Fruit fly (Drosophila melanogaster) whole organism, embryonic: ENCODE data around the gene DCTN1-p150.

ENCODE experiments used
- Ada2b ChIP-seq: fragments of 200-800 bp; sonication (Bioruptor generic); IDR thresholded peaks from 2 replicates; pipeline ENCODE4 v1.3.6; 2022; ENCODE audit warnings: missing biosample characterization, missing genetic modification characterization
- Adf1 ChIP-seq: fragments of 200-800 bp; sonication (Bioruptor generic); IDR thresholded peaks from 2 replicates; pipeline ENCODE4 v1.3.6; 2022; ENCODE audit warnings: missing biosample characterization, missing genetic modification characterization
- Aef1 ChIP-seq: fragments of 200-800 bp; sonication (Bioruptor generic); IDR thresholded peaks from 3 replicates; pipeline ENCODE4 v1.3.6; 2022; ENCODE audit warnings: missing biosample characterization, missing genetic modification characterization
- Atf6 ChIP-seq: fragments of 200-800 bp; sonication (Bioruptor generic); IDR thresholded peaks from 2 replicates; pipeline ENCODE4 v1.3.6; 2022; ENCODE audit warnings: missing biosample characterization, missing genetic modification characterization
- BEAF-32 ChIP-seq: fragments of 200-800 bp; sonication (Bioruptor generic); optimal IDR thresholded peaks from 3 replicates; lab custom pipeline; 2017; ENCODE audit warnings: missing biosample characterization, missing genetic modification characterization, mild to moderate bottlenecking, moderate library complexity, missing genetic modification reagents
- CG11093 ChIP-seq: fragments of 200-800 bp; sonication (Bioruptor generic); IDR thresholded peaks from 3 replicates; pipeline ENCODE4 v1.3.6; 2022; ENCODE audit warnings: missing biosample characterization, missing genetic modification characterization
- CG15269 ChIP-seq: fragments of 200-800 bp; sonication (Bioruptor generic); optimal IDR thresholded peaks from 2 replicates; lab custom pipeline; 2018; ENCODE audit warnings: missing biosample characterization, mild to moderate bottlenecking, missing genetic modification characterization, moderate library complexity
- CG17912 ChIP-seq: fragments of 200-800 bp; sonication (Bioruptor generic); optimal IDR thresholded peaks from 2 replicates; lab custom pipeline; 2018; ENCODE audit warnings: missing biosample characterization, mild to moderate bottlenecking, missing genetic modification characterization
- CG18476 ChIP-seq: fragments of 200-800 bp; sonication (Bioruptor generic); optimal IDR thresholded peaks from 2 replicates; lab custom pipeline; 2016; ENCODE audit warnings: missing biosample characterization, mild to moderate bottlenecking, missing genetic modification characterization
- CG2129 ChIP-seq: fragments of 200-800 bp; sonication (Bioruptor generic); IDR thresholded peaks from 2 replicates; pipeline ENCODE4 v1.3.6; 2022; ENCODE audit warnings: missing biosample characterization, missing genetic modification characterization; ENCODE audit not compliant: partially characterized antibody
- CG32767 ChIP-seq: fragments of 200-800 bp; sonication (Bioruptor generic); IDR thresholded peaks from 2 replicates; pipeline ENCODE4 v1.3.6; 2022; ENCODE audit warnings: missing biosample characterization, missing genetic modification characterization
- CG3407 ChIP-seq: fragments of 200-800 bp; sonication (Bioruptor generic); optimal IDR thresholded peaks from 2 replicates; lab custom pipeline; 2018; ENCODE audit warnings: missing biosample characterization, mild to moderate bottlenecking, missing genetic modification characterization
- CG3847 ChIP-seq: fragments of 200-800 bp; sonication (Bioruptor generic); IDR thresholded peaks from 2 replicates; pipeline ENCODE4 v1.3.6; 2022; ENCODE audit warnings: missing biosample characterization, missing genetic modification characterization
- CG4328 ChIP-seq: fragments of 200-800 bp; sonication (Bioruptor generic); optimal IDR thresholded peaks from 3 replicates; lab custom pipeline; 2017; ENCODE audit warnings: missing biosample characterization, missing genetic modification reagents, missing genetic modification characterization
- CG6654 ChIP-seq: fragments of 200-800 bp; sonication (Bioruptor generic); optimal IDR thresholded peaks from 2 replicates; lab custom pipeline; 2017; ENCODE audit warnings: missing biosample characterization, mild to moderate bottlenecking, missing genetic modification characterization
- CG7963 ChIP-seq: fragments of 200-800 bp; sonication (Bioruptor generic); IDR thresholded peaks from 3 replicates; pipeline ENCODE4 v1.3.6; 2022; ENCODE audit warnings: missing biosample characterization, missing genetic modification characterization; ENCODE audit not compliant: partially characterized antibody
- Doc3 ChIP-seq: fragments of 200-800 bp; sonication (Bioruptor generic); IDR thresholded peaks from 3 replicates; pipeline ENCODE4 v1.3.6; 2022; ENCODE audit warnings: missing biosample characterization, missing genetic modification characterization; ENCODE audit not compliant: partially characterized antibody
- Drgx ChIP-seq: fragments of 200-800 bp; sonication (Bioruptor generic); IDR thresholded peaks from 2 replicates; pipeline ENCODE4 v1.3.6; 2022; ENCODE audit warnings: missing biosample characterization, missing genetic modification characterization
- E2f1 ChIP-seq: fragments of 200-800 bp; sonication (Bioruptor generic); IDR thresholded peaks from 2 replicates; pipeline ENCODE4 v1.3.6; 2022; ENCODE audit warnings: missing biosample characterization, missing genetic modification characterization
- Hmx ChIP-seq: fragments of 200-800 bp; sonication (Bioruptor generic); optimal IDR thresholded peaks from 2 replicates; lab custom pipeline; 2016; ENCODE audit warnings: missing biosample characterization, missing genetic modification characterization
- Kr ChIP-seq: fragments of 200-800 bp; sonication (Bioruptor generic); optimal IDR thresholded peaks from 2 replicates; lab custom pipeline; 2017; ENCODE audit warnings: missing biosample characterization, mild to moderate bottlenecking, missing genetic modification characterization
- Nf-YC ChIP-seq: fragments of 200-800 bp; optimal IDR thresholded peaks from 3 replicates; lab custom pipeline; 2019; ENCODE audit warnings: missing biosample characterization, mild to moderate bottlenecking, missing genetic modification characterization, moderate library complexity
- Oaz ChIP-seq: fragments of 200-800 bp; sonication (Bioruptor generic); IDR thresholded peaks from 2 replicates; pipeline ENCODE4 v1.3.6; 2022; ENCODE audit warnings: missing biosample characterization, missing genetic modification characterization
- Optix ChIP-seq: fragments of 200-800 bp; sonication (Bioruptor generic); IDR thresholded peaks from 3 replicates; pipeline ENCODE4 v1.3.6; 2022; ENCODE audit warnings: missing biosample characterization, missing genetic modification characterization
- Ptx1 ChIP-seq: fragments of 200-800 bp; sonication (Bioruptor generic); IDR thresholded peaks from 2 replicates; pipeline ENCODE4 v1.3.6; 2022; ENCODE audit warnings: missing biosample characterization, missing genetic modification characterization
- Stat92E ChIP-seq, 3 experiments: fragments of >200 bp in 2 of 3; fragments of 200-800 bp in 1 of 3; sonication (Bioruptor generic) in 1 of 3; optimal IDR thresholded peaks; 2 replicates each; lab custom pipeline; 2017 to 2019; ENCODE audit warnings: missing biosample characterization in 3 of 3, missing genetic modification characterization in 3 of 3, mild to moderate bottlenecking in 1 of 3, moderate library complexity in 1 of 3
- Xrp1 ChIP-seq: fragments of 200-800 bp; sonication (Bioruptor generic); IDR thresholded peaks from 2 replicates; pipeline ENCODE4 v1.3.6; 2022; ENCODE audit warnings: missing biosample characterization, missing genetic modification characterization
- ato ChIP-seq: fragments of 200-800 bp; sonication (Bioruptor generic); IDR thresholded peaks from 2 replicates; pipeline ENCODE4 v1.3.6; 2022; ENCODE audit warnings: missing biosample characterization, missing genetic modification characterization; ENCODE audit not compliant: partially characterized antibody
- crc ChIP-seq: fragments of 200-800 bp; sonication (Bioruptor generic); optimal IDR thresholded peaks from 2 replicates; lab custom pipeline; 2016; ENCODE audit warnings: missing biosample characterization, missing genetic modification characterization
- croc ChIP-seq: fragments of 200-800 bp; sonication (Bioruptor generic); conservative IDR thresholded peaks from 3 replicates; pipeline ENCODE4 v1.3.6; 2022; ENCODE audit warnings: missing biosample characterization, missing genetic modification characterization
- disco-r ChIP-seq: fragments of 200-800 bp; sonication (Bioruptor generic); optimal IDR thresholded peaks from 2 replicates; lab custom pipeline; 2016; ENCODE audit warnings: missing biosample characterization, missing genetic modification characterization
- ewg ChIP-seq: fragments of 200-800 bp; sonication (Bioruptor generic); optimal IDR thresholded peaks from 3 replicates; lab custom pipeline; 2017; ENCODE audit warnings: mild to moderate bottlenecking, missing biosample characterization, missing genetic modification reagents, missing genetic modification characterization
- fu2 ChIP-seq: fragments of 200-800 bp; sonication (Bioruptor generic); optimal IDR thresholded peaks from 2 replicates; lab custom pipeline; 2016; ENCODE audit warnings: missing biosample characterization, missing genetic modification characterization
- gcm2 ChIP-seq: fragments of 200-800 bp; sonication (Bioruptor generic); optimal IDR thresholded peaks from 2 replicates; lab custom pipeline; 2016; ENCODE audit warnings: missing biosample characterization, missing genetic modification characterization
- gt ChIP-seq: fragments of 200-800 bp; sonication (Bioruptor generic); IDR thresholded peaks from 2 replicates; pipeline ENCODE4 v1.3.6; 2022; ENCODE audit warnings: missing biosample characterization, missing genetic modification characterization
- inv ChIP-seq: fragments of 200-800 bp; sonication (Bioruptor generic); IDR thresholded peaks from 2 replicates; pipeline ENCODE4 v1.3.6; 2022; ENCODE audit warnings: missing biosample characterization, missing genetic modification characterization; ENCODE audit not compliant: partially characterized antibody
- klu ChIP-seq: fragments of 200-800 bp; sonication (Bioruptor generic); IDR thresholded peaks from 2 replicates; pipeline ENCODE4 v1.3.6; 2022; ENCODE audit warnings: missing biosample characterization, missing genetic modification characterization
- lbe ChIP-seq: fragments of 200-800 bp; sonication (Bioruptor generic); optimal IDR thresholded peaks from 2 replicates; lab custom pipeline; 2016; ENCODE audit warnings: missing biosample characterization, mild to moderate bottlenecking, missing genetic modification characterization
- mam ChIP-seq: fragments of 200-800 bp; sonication (Bioruptor generic); optimal IDR thresholded peaks from 3 replicates; lab custom pipeline; 2016; ENCODE audit warnings: missing biosample characterization, missing genetic modification characterization
- nom ChIP-seq: fragments of 200-800 bp; sonication (Bioruptor generic); optimal IDR thresholded peaks from 2 replicates; lab custom pipeline; 2017; ENCODE audit warnings: missing biosample characterization, missing genetic modification characterization, mild to moderate bottlenecking, moderate library complexity, missing genetic modification reagents
- odd ChIP-seq: fragments of 200-800 bp; sonication (Bioruptor generic); optimal IDR thresholded peaks from 2 replicates; lab custom pipeline; 2017; ENCODE audit warnings: missing biosample characterization, mild to moderate bottlenecking, missing genetic modification characterization
- org-1 ChIP-seq: fragments of 200-800 bp; sonication (Bioruptor generic); optimal IDR thresholded peaks from 2 replicates; lab custom pipeline; 2017; ENCODE audit warnings: missing biosample characterization, missing genetic modification characterization
- pfk ChIP-seq: fragments of 200-800 bp; sonication (Bioruptor generic); optimal IDR thresholded peaks from 2 replicates; lab custom pipeline; 2018; ENCODE audit warnings: missing biosample characterization, mild to moderate bottlenecking, missing genetic modification characterization, moderate library complexity
- run ChIP-seq: fragments of 200-800 bp; sonication (Bioruptor generic); optimal IDR thresholded peaks from 3 replicates; lab custom pipeline; 2018; ENCODE audit warnings: missing biosample characterization, mild to moderate bottlenecking, missing genetic modification characterization
- sim ChIP-seq: fragments of 200-800 bp; sonication (Bioruptor generic); IDR thresholded peaks from 2 replicates; pipeline ENCODE4 v1.3.6; 2022; ENCODE audit warnings: missing biosample characterization, missing genetic modification characterization
- sima ChIP-seq: fragments of 200-800 bp; sonication (Bioruptor generic); optimal IDR thresholded peaks from 2 replicates; lab custom pipeline; 2016; ENCODE audit warnings: missing biosample characterization, missing genetic modification characterization
- twi ChIP-seq: fragments of 200-800 bp; optimal IDR thresholded peaks from 2 replicates; lab custom pipeline; 2019; ENCODE audit warnings: missing biosample characterization, mild to moderate bottlenecking, missing genetic modification characterization, moderate library complexity
- vnd ChIP-seq: fragments of 200-800 bp; sonication (Bioruptor generic); IDR thresholded peaks from 3 replicates; pipeline ENCODE4 v1.3.6; 2022; ENCODE audit warnings: missing biosample characterization, missing genetic modification characterization; ENCODE audit not compliant: partially characterized antibody
- vvl ChIP-seq: fragments of 200-800 bp; sonication (Bioruptor generic); IDR thresholded peaks from 2 replicates; pipeline ENCODE4 v1.3.6; 2022; ENCODE audit warnings: missing biosample characterization, missing genetic modification characterization
- zfh1 ChIP-seq: fragments of 200-800 bp; sonication (Bioruptor generic); IDR thresholded peaks from 3 replicates; pipeline ENCODE4 v1.3.6; 2022; ENCODE audit warnings: missing biosample characterization, missing genetic modification characterization

DCTN1-p150 gene

DNA sequence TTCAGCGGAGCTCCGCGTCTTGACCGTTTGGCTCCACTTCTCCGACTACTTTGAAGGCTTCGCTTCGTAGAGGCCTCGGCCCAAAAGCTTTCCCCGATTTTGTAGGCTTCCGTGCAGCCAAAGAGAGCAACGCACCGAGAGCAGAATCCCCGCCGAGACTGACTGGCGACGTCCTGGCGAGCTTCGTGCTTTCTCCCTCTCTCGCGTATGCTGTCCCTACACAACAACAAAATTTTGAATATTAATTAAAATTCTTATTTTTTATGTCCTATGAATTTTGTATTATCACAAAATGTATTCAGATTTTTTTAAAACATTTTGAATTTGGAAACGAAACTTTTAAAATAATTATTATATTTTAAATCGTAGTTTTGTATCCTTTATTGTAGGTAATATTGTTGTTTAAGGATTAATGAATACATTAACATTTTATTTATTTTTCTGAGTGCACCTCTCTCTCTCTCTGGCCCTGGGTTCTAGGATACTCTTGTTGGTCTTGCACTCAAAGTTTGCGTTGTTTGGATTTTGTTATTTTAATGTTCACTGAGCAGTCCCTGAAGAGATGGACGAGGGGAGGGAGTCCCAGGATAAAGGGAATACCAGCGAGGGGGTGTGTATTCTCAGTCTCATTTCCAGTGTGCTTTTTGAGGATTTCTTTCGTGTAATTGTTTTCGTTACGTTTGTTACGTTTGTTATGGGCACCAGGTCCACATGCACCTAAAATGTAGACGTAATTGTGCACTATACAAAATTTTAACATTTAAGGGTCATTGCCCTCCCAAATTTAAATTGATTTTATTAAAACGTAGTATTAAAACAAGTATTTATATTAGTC, 25.8 kb upstream of the DCTN1-p150 start, which contains the start of gene dysc (continued):
- TF ChIP-seq CG6654 (GFP tag; lab: Kevin White, UChicago) (no peak), crc (no peak), Aef1 (GFP tag; lab: Robert Waterston, UW) (no peak), Hmx (GFP tag; lab: Kevin White, UChicago) (no peak), sim (no peak), CG2129 (GFP tag; lab: Robert Waterston, UW) (no peak), CG18476 (GFP tag; lab: Kevin White, UChicago) (no peak), Xrp1 (GFP tag; lab: Robert Waterston, UW) (no peak), klu (GFP tag; lab: Robert Waterston, UW) (no peak), CG17912 (GFP tag; lab: Kevin White, UChicago) (no peak), inv (no peak), CG15269 (peak; percentile 73), CG11093 (no peak), vnd (no peak), pfk (GFP tag; lab: Kevin White, UChicago) (no peak), Optix (GFP tag; lab: Robert Waterston, UW) (no peak), run (no peak), Ptx1 (GFP tag; lab: Robert Waterston, UW) (peak; percentile 11; the same call in 1 of the 2 replicates), Kr (GFP tag; lab: Kevin White, UChicago) (no peak), Atf6 (GFP tag; lab: Robert Waterston, UW) (no peak), CG3407 (GFP tag; lab: Kevin White, UChicago) (no peak), org-1 (peak; percentile 1), nom (GFP tag; lab: Kevin White, UChicago) (no peak), Oaz (GFP tag; lab: Robert Waterston, UW) (no peak), fu2 (GFP tag; lab: Kevin White, UChicago) (no peak), mam (GFP tag; lab: Kevin White, UChicago) (no peak), vvl (GFP tag; lab: Robert Waterston, UW) (no peak), BEAF-32 (GFP tag; lab: Kevin White, UChicago) (no peak), ewg (no peak), Ada2b (GFP tag; lab: Robert Waterston, UW) (no peak), Adf1 (GFP tag; lab: Robert Waterston, UW) (no peak), CG32767 (GFP tag; lab: Robert Waterston, UW) (0 out of 2 replicates have a peak, but pooled peaks have one; percentile 34), Drgx (no peak), CG4328 (GFP tag; lab: Kevin White, UChicago) (peak; percentile 19), Nf-YC (tag; lab: Kevin White, UChicago) (peak; percentile 37), lbe (GFP tag; lab: Kevin White, UChicago) (no peak), ato (no peak), E2f1 (GFP tag; lab: Robert Waterston, UW) (no peak), twi (tag; lab: Kevin White, UChicago) (no peak), croc (GFP tag; lab: Robert Waterston, UW) (no peak), odd (peak; percentile 10), CG7963 (no peak), CG3847 (GFP tag; lab: Robert Waterston, UW) (peak; percentile 31; the same call in 1 of the 2 replicates), gt (GFP tag; lab: Robert Waterston, UW) (no peak), gcm2 (GFP tag; lab: Kevin White, UChicago) (no peak), Doc3 (GFP tag; lab: Robert Waterston, UW) (no peak), Stat92E (GFP tag; optimal IDR thresholded peaks at IDR 0.05; lab: Kevin White, UChicago) (no peak), zfh1 (GFP tag; lab: Robert Waterston, UW) (no peak), disco-r (no peak), sima (GFP tag; lab: Kevin White, UChicago) (no peak)
